Fruit fly (Drosophila melanogaster): ENCODE measurements around the gene CG9663.

CG9663 gene

dm6 chr2L:3302958-3303842 lies at the start of gene CG9663 (continued):
- TF ChIP-seq CG31224 (GFP tag; IDR thresholded peaks at IDR 0.05), result peak; percentile 48; the same call in 1 of the 2 replicates
- peak; percentile 44 for TF ChIP-seq sug (tag; optimal IDR thresholded peaks at IDR 0.05)
- TF ChIP-seq croc (GFP tag; conservative IDR thresholded peaks at IDR 0.05), result no peak
- TF ChIP-seq gsb (GFP tag; IDR thresholded peaks at IDR 0.05), result no peak
- TF ChIP-seq CG18262 (tag; optimal IDR thresholded peaks at IDR 0.05), result peak; percentile 10
- TF ChIP-seq CG6854 (GFP tag; optimal IDR thresholded peaks at IDR 0.05), result peak; percentile 18
- TF ChIP-seq CG13894 (tag; optimal IDR thresholded peaks at IDR 0.05), result peak; percentile 48
- peak; percentile 51; the same call in 1 of the 2 replicates for TF ChIP-seq CG9932 (GFP tag; IDR thresholded peaks at IDR 0.05)
- no peak for TF ChIP-seq Ssrp (tag; optimal IDR thresholded peaks at IDR 0.05)
- TF ChIP-seq aop (GFP tag; IDR thresholded peaks at IDR 0.05), result no peak
- TF ChIP-seq hth (optimal IDR thresholded peaks at IDR 0.05), result no peak
- peak; percentile 7 for TF ChIP-seq phol (tag; optimal IDR thresholded peaks at IDR 0.05)
- TF ChIP-seq ERR (GFP tag; optimal IDR thresholded peaks at IDR 0.05), result peak; percentile 19
- TF ChIP-seq CG8281 (tag; optimal IDR thresholded peaks at IDR 0.05), result no peak
- TF ChIP-seq trh (GFP tag; optimal IDR thresholded peaks at IDR 0.05), result no peak
- TF ChIP-seq Lpt (GFP tag; optimal IDR thresholded peaks at IDR 0.05), result no peak
- TF ChIP-seq insv (GFP tag; optimal IDR thresholded peaks at IDR 0.05), result peak in 1 of 2 experiments; percentile 62
- TF ChIP-seq ab (GFP tag; optimal IDR thresholded peaks at IDR 0.05), result peak; percentile 25
- no peak for TF ChIP-seq CG11398 (GFP tag; optimal IDR thresholded peaks at IDR 0.05)
- 0 out of 3 replicates have a peak, but pooled peaks have one; percentile 44 for TF ChIP-seq Opbp (GFP tag; IDR thresholded peaks at IDR 0.05; ENCODE audit: partially characterized antibody)
- TF ChIP-seq lmd (GFP tag; IDR thresholded peaks at IDR 0.05), result peak; percentile 31; the same call in 1 of the 2 replicates
- no peak for TF ChIP-seq CG30403 (GFP tag; optimal IDR thresholded peaks at IDR 0.05)
- no peak for TF ChIP-seq odd (GFP tag; optimal IDR thresholded peaks at IDR 0.05)
- peak; percentile 95 for TF ChIP-seq Dp (GFP tag; optimal IDR thresholded peaks at IDR 0.05)
- TF ChIP-seq Pdp1 (GFP tag; optimal IDR thresholded peaks at IDR 0.05), result peak in 1 of 2 experiments; percentile 50
- no peak for TF ChIP-seq Usf (GFP tag; optimal IDR thresholded peaks at IDR 0.05)
- peak; percentile 3 for TF ChIP-seq Chrac-16 (GFP tag; optimal IDR thresholded peaks at IDR 0.05)
- TF ChIP-seq CG31365 (tag; optimal IDR thresholded peaks at IDR 0.05), result no peak
- TF ChIP-seq luna (GFP tag; optimal IDR thresholded peaks at IDR 0.05), result no peak
- no peak; the same call in 1 of the 2 replicates for TF ChIP-seq wdn (GFP tag; IDR thresholded peaks at IDR 0.05)
- TF ChIP-seq Fer1 (GFP tag; optimal IDR thresholded peaks at IDR 0.05), result peak; percentile 60
- TF ChIP-seq crc (GFP tag; optimal IDR thresholded peaks at IDR 0.05), result no peak
- no peak; the same call in 1 of the 2 replicates for TF ChIP-seq Rx (GFP tag; IDR thresholded peaks at IDR 0.05)
- no peak for TF ChIP-seq CG11085 (GFP tag; IDR thresholded peaks at IDR 0.05)
- no peak for TF ChIP-seq CG6272 (GFP tag; IDR thresholded peaks at IDR 0.05)
- no peak for TF ChIP-seq Lim3 (GFP tag; IDR thresholded peaks at IDR 0.05)
- TF ChIP-seq BtbVII (GFP tag; optimal IDR thresholded peaks at IDR 0.05), result peak; percentile 47
- TF ChIP-seq ci (GFP tag; IDR thresholded peaks at IDR 0.05), result peak; percentile 71; the same call in 2 of the 3 replicates
- 0 out of 2 replicates have a peak, but pooled peaks have one; percentile 9 for TF ChIP-seq ato (GFP tag; IDR thresholded peaks at IDR 0.05; ENCODE audit: partially characterized antibody)
- TF ChIP-seq Camta (GFP tag; optimal IDR thresholded peaks at IDR 0.05), result no peak
- TF ChIP-seq nerfin-1 (tag; optimal IDR thresholded peaks at IDR 0.05), result peak; percentile 27
- peak; percentile 59 for TF ChIP-seq CG18599 (GFP tag; optimal IDR thresholded peaks at IDR 0.05)
- TF ChIP-seq BEAF-32 (GFP tag; optimal IDR thresholded peaks at IDR 0.05), result peak; percentile 53
- TF ChIP-seq Myb (GFP tag; optimal IDR thresholded peaks at IDR 0.05), result peak; percentile 99
- TF ChIP-seq ash1 (GFP tag; optimal IDR thresholded peaks at IDR 0.05), result peak; percentile 13
- no peak for TF ChIP-seq CG10209 (GFP tag; optimal IDR thresholded peaks at IDR 0.05)
- TF ChIP-seq pho (GFP tag; optimal IDR thresholded peaks at IDR 0.05), result no peak
- TF ChIP-seq Eip74EF (GFP tag; optimal IDR thresholded peaks at IDR 0.05), result peak in 1 of 2 experiments; percentile 5
